Worm (Caenorhabditis elegans): ENCODE data around the gene C49C3.9.
A peak's percentile ranks its signal among the peaks of the same experiment; 100 is the strongest.

- no peak for TF ChIP-seq ces-1 (GFP tag; optimal IDR thresholded peaks at IDR 0.05)
- no peak for TF ChIP-seq zip-4 (GFP tag; optimal IDR thresholded peaks at IDR 0.05)
- no peak for TF ChIP-seq nhr-28 (tag; optimal IDR thresholded peaks at IDR 0.05)
- no peak for TF ChIP-seq isw-1 (GFP tag; IDR thresholded peaks at IDR 0.05)
- TF ChIP-seq tbx-2 (tag; optimal IDR thresholded peaks at IDR 0.05), result no peak
- TF ChIP-seq snpc-4 (tag; optimal IDR thresholded peaks at IDR 0.05), result no peak
- no peak for TF ChIP-seq lin-15B (tag; optimal IDR thresholded peaks at IDR 0.05)
- no peak for TF ChIP-seq mep-1 (tag; optimal IDR thresholded peaks at IDR 0.05)
- TF ChIP-seq blmp-1 (tag; optimal IDR thresholded peaks at IDR 0.05), result peak; percentile 82
- TF ChIP-seq nhr-11 (tag; optimal IDR thresholded peaks at IDR 0.05), result no peak
- TF ChIP-seq lir-3 (tag; optimal IDR thresholded peaks at IDR 0.05; ENCODE audit: poor library complexity), result no peak
- no peak for TF ChIP-seq skn-1 (tag; optimal IDR thresholded peaks at IDR 0.05)
These were observed 29.4 kb upstream of the C49C3.9 start, which contains the start of gene C30H6.5 for ce11 chrIV:17371469-17371868.

Data from whole organism, L1 larva.